Fruit fly (Drosophila melanogaster) whole organism, embryonic: ENCODE results near the gene CG17032.
A peak's percentile ranks its signal among the peaks of the same experiment; 100 is the strongest.

Experiments used
- B-H2 ChIP-seq: fragments of 200-800 bp; sonication (Bioruptor generic); optimal IDR thresholded peaks from 2 replicates; lab custom pipeline; 2018; ENCODE audit warnings: missing biosample characterization, mild to moderate bottlenecking, missing genetic modification characterization
- CG10209 ChIP-seq: fragments of 200-800 bp; sonication (Bioruptor generic); optimal IDR thresholded peaks from 3 replicates; lab custom pipeline; 2017; ENCODE audit warnings: missing biosample characterization, mild to moderate bottlenecking, missing genetic modification characterization, missing genetic modification reagents
- CG10321 ChIP-seq: fragments of 200-800 bp; sonication (Bioruptor generic); IDR thresholded peaks from 2 replicates; pipeline ENCODE4 v1.3.6; 2022; ENCODE audit warnings: missing biosample characterization, missing genetic modification characterization
- CG12236 ChIP-seq: fragments of 200-800 bp; sonication (Bioruptor generic); optimal IDR thresholded peaks from 2 replicates; lab custom pipeline; 2016; ENCODE audit warnings: missing biosample characterization, missing genetic modification characterization
- CG13287 ChIP-seq: fragments of 200-800 bp; sonication (Bioruptor generic); IDR thresholded peaks from 2 replicates; pipeline ENCODE4 v1.3.6; 2022; ENCODE audit warnings: missing biosample characterization, missing genetic modification characterization; ENCODE audit not compliant: partially characterized antibody
- CG13296 ChIP-seq: fragments of 200-800 bp; sonication (Bioruptor generic); optimal IDR thresholded peaks from 3 replicates; lab custom pipeline; 2018; ENCODE audit warnings: missing biosample characterization, mild to moderate bottlenecking, missing genetic modification characterization
- CG14014 ChIP-seq: fragments of 200-800 bp; sonication (Bioruptor generic); IDR thresholded peaks from 2 replicates; pipeline ENCODE4 v1.3.6; 2022; ENCODE audit warnings: missing biosample characterization, missing genetic modification characterization
- CG17612 ChIP-seq: fragments of 200-800 bp; sonication (Bioruptor generic); IDR thresholded peaks from 2 replicates; pipeline ENCODE4 v1.3.6; 2022; ENCODE audit warnings: missing biosample characterization, missing genetic modification characterization
- CG1832 ChIP-seq: fragments of 200-800 bp; sonication (Bioruptor generic); optimal IDR thresholded peaks from 2 replicates; lab custom pipeline; 2017; ENCODE audit warnings: missing biosample characterization, mild to moderate bottlenecking, missing genetic modification characterization, inconsistent platforms
- CG2120 ChIP-seq: fragments of 200-800 bp; sonication (Bioruptor generic); optimal IDR thresholded peaks from 3 replicates; lab custom pipeline; 2016; ENCODE audit warnings: missing biosample characterization, missing genetic modification characterization
- CG3065 ChIP-seq: fragments of 200-800 bp; sonication (Bioruptor generic); optimal IDR thresholded peaks from 2 replicates; lab custom pipeline; 2016; ENCODE audit warnings: missing biosample characterization, missing genetic modification characterization
- CG3847 ChIP-seq: fragments of 200-800 bp; sonication (Bioruptor generic); IDR thresholded peaks from 2 replicates; pipeline ENCODE4 v1.3.6; 2022; ENCODE audit warnings: missing biosample characterization, missing genetic modification characterization
- CG6683 ChIP-seq: fragments of 200-800 bp; sonication (Bioruptor generic); optimal IDR thresholded peaks from 2 replicates; lab custom pipeline; 2017; ENCODE audit warnings: missing biosample characterization, mild to moderate bottlenecking, missing genetic modification characterization, missing genetic modification reagents
- CG7372 ChIP-seq: fragments of 200-800 bp; sonication (Bioruptor generic); IDR thresholded peaks from 2 replicates; pipeline ENCODE4 v1.3.6; 2022; ENCODE audit warnings: missing biosample characterization, missing genetic modification characterization
- CTCF ChIP-seq: fragments of 200-800 bp; sonication (Bioruptor generic); optimal IDR thresholded peaks from 2 replicates; lab custom pipeline; 2017; ENCODE audit warnings: missing biosample characterization, mild to moderate bottlenecking, missing genetic modification characterization, moderate library complexity
- Doc2 ChIP-seq: fragments of 200-800 bp; sonication (Bioruptor generic); IDR thresholded peaks from 2 replicates; pipeline ENCODE4 v1.3.6; 2022; ENCODE audit warnings: missing biosample characterization, missing genetic modification characterization
- H2.0 ChIP-seq: fragments of 200-800 bp; sonication (Bioruptor generic); IDR thresholded peaks from 2 replicates; pipeline ENCODE4 v1.3.6; 2022; ENCODE audit warnings: missing biosample characterization, missing genetic modification characterization
- HHEX ChIP-seq: fragments of 200-800 bp; sonication (Bioruptor generic); optimal IDR thresholded peaks from 3 replicates; lab custom pipeline; 2017; ENCODE audit warnings: missing biosample characterization, mild to moderate bottlenecking, missing genetic modification characterization, missing genetic modification reagents
- HLH54F ChIP-seq: fragments of 200-800 bp; sonication (Bioruptor generic); optimal IDR thresholded peaks from 3 replicates; lab custom pipeline; 2016; ENCODE audit warnings: missing biosample characterization, missing genetic modification characterization
- HmgZ ChIP-seq: fragments of 200-800 bp; sonication (Bioruptor generic); optimal IDR thresholded peaks from 2 replicates; lab custom pipeline; 2018; ENCODE audit warnings: missing biosample characterization, mild to moderate bottlenecking, missing genetic modification characterization
- Hmr ChIP-seq: fragments of 200-800 bp; sonication (Bioruptor generic); optimal IDR thresholded peaks from 3 replicates; lab custom pipeline; 2017; ENCODE audit warnings: mild to moderate bottlenecking, missing biosample characterization, missing genetic modification reagents, missing genetic modification characterization
- Hr78 ChIP-seq, 2 experiments: fragments of 200-800 bp in 1 of 2; fragments of >200 bp in 1 of 2; sonication (Bioruptor generic) in 1 of 2; optimal IDR thresholded peaks; 2 replicates each; lab custom pipeline; 2017 to 2019; ENCODE audit warnings: missing biosample characterization in 2 of 2, missing genetic modification characterization in 2 of 2, mild to moderate bottlenecking in 1 of 2, moderate library complexity in 1 of 2
- MBD-R2 ChIP-seq: fragments of 200-800 bp; sonication (Bioruptor generic); IDR thresholded peaks from 2 replicates; pipeline ENCODE4 v1.3.6; 2022; ENCODE audit warnings: missing biosample characterization, missing genetic modification characterization
- NK7.1 ChIP-seq: fragments of 200-800 bp; sonication (Bioruptor generic); optimal IDR thresholded peaks from 3 replicates; lab custom pipeline; 2016; ENCODE audit warnings: missing biosample characterization, missing genetic modification characterization
- Nf-YA ChIP-seq: fragments of 200-800 bp; sonication (Bioruptor generic); IDR thresholded peaks from 2 replicates; pipeline ENCODE4 v1.3.6; 2022; ENCODE audit warnings: missing biosample characterization, missing genetic modification characterization
- Oli ChIP-seq: fragments of 200-800 bp; sonication (Bioruptor generic); optimal IDR thresholded peaks from 2 replicates; lab custom pipeline; 2018; ENCODE audit warnings: missing biosample characterization, mild to moderate bottlenecking, missing genetic modification characterization, moderate library complexity
- Pdp1 ChIP-seq, 2 experiments: fragments of 200-800 bp; sonication (Bioruptor generic); optimal IDR thresholded peaks; 3 replicates each; lab custom pipeline; 2016; ENCODE audit warnings: missing biosample characterization in 2 of 2, missing genetic modification characterization in 2 of 2, mild to moderate bottlenecking in 1 of 2, moderate library complexity in 1 of 2
- Sry-δ ChIP-seq: fragments of 200-800 bp; sonication (Bioruptor generic); optimal IDR thresholded peaks from 2 replicates; lab custom pipeline; 2016; ENCODE audit warnings: missing biosample characterization, missing genetic modification characterization
- bbx ChIP-seq: fragments of 200-800 bp; sonication (Bioruptor generic); IDR thresholded peaks from 2 replicates; pipeline ENCODE4 v1.3.6; 2022; ENCODE audit warnings: missing biosample characterization, missing genetic modification characterization; ENCODE audit not compliant: partially characterized antibody
- crc ChIP-seq: fragments of 200-800 bp; sonication (Bioruptor generic); optimal IDR thresholded peaks from 2 replicates; lab custom pipeline; 2016; ENCODE audit warnings: missing biosample characterization, missing genetic modification characterization
- disco-r ChIP-seq: fragments of 200-800 bp; sonication (Bioruptor generic); optimal IDR thresholded peaks from 2 replicates; lab custom pipeline; 2016; ENCODE audit warnings: missing biosample characterization, missing genetic modification characterization
- en ChIP-seq: fragments of 200-800 bp; sonication (Bioruptor generic); optimal IDR thresholded peaks from 2 replicates; lab custom pipeline; 2016; ENCODE audit warnings: missing biosample characterization, missing genetic modification characterization
- fd96Cb ChIP-seq: fragments of 200-800 bp; sonication (Bioruptor generic); optimal IDR thresholded peaks from 2 replicates; lab custom pipeline; 2018; ENCODE audit warnings: missing biosample characterization, mild to moderate bottlenecking, missing genetic modification characterization, moderate library complexity
- fu2 ChIP-seq: fragments of 200-800 bp; sonication (Bioruptor generic); optimal IDR thresholded peaks from 2 replicates; lab custom pipeline; 2016; ENCODE audit warnings: missing biosample characterization, missing genetic modification characterization
- gcm2 ChIP-seq: fragments of 200-800 bp; sonication (Bioruptor generic); optimal IDR thresholded peaks from 2 replicates; lab custom pipeline; 2016; ENCODE audit warnings: missing biosample characterization, missing genetic modification characterization
- ind ChIP-seq: fragments of 200-800 bp; sonication (Bioruptor generic); optimal IDR thresholded peaks from 3 replicates; lab custom pipeline; 2016; ENCODE audit warnings: missing biosample characterization, missing genetic modification characterization
- insv ChIP-seq, 2 experiments: fragments of 200-800 bp; sonication (Bioruptor generic); optimal IDR thresholded peaks; 3 replicates each; lab custom pipeline; 2016 to 2018; ENCODE audit warnings: missing biosample characterization in 2 of 2, missing genetic modification characterization in 2 of 2
- inv ChIP-seq: fragments of 200-800 bp; sonication (Bioruptor generic); IDR thresholded peaks from 2 replicates; pipeline ENCODE4 v1.3.6; 2022; ENCODE audit warnings: missing biosample characterization, missing genetic modification characterization; ENCODE audit not compliant: partially characterized antibody
- kah ChIP-seq: fragments of 200-800 bp; sonication (Bioruptor generic); optimal IDR thresholded peaks from 2 replicates; lab custom pipeline; 2018; ENCODE audit warnings: missing biosample characterization, mild to moderate bottlenecking, missing genetic modification characterization
- kni ChIP-seq: fragments of 200-800 bp; sonication (Bioruptor generic); optimal IDR thresholded peaks from 3 replicates; lab custom pipeline; 2017; ENCODE audit warnings: mild to moderate bottlenecking, missing biosample characterization, missing genetic modification reagents, missing genetic modification characterization
- mirr ChIP-seq: fragments of 200-800 bp; sonication (Bioruptor generic); optimal IDR thresholded peaks from 3 replicates; lab custom pipeline; 2018; ENCODE audit warnings: missing biosample characterization, mild to moderate bottlenecking, missing genetic modification characterization
- org-1 ChIP-seq: fragments of 200-800 bp; sonication (Bioruptor generic); optimal IDR thresholded peaks from 2 replicates; lab custom pipeline; 2017; ENCODE audit warnings: missing biosample characterization, missing genetic modification characterization
- phol ChIP-seq: fragments of 200-800 bp; sonication (Bioruptor generic); optimal IDR thresholded peaks from 3 replicates; lab custom pipeline; 2018; ENCODE audit warnings: missing biosample characterization, mild to moderate bottlenecking, missing genetic modification characterization, moderate library complexity
- row ChIP-seq: fragments of 200-800 bp; sonication (Bioruptor generic); IDR thresholded peaks from 3 replicates; pipeline ENCODE4 v1.3.6; 2022; ENCODE audit warnings: missing biosample characterization, missing genetic modification characterization
- schlank ChIP-seq: fragments of 200-800 bp; sonication (Bioruptor generic); optimal IDR thresholded peaks from 2 replicates; lab custom pipeline; 2018; ENCODE audit warnings: missing biosample characterization, mild to moderate bottlenecking, missing genetic modification characterization
- stc ChIP-seq: fragments of 200-800 bp; sonication (Bioruptor generic); IDR thresholded peaks from 2 replicates; pipeline ENCODE4 v1.3.6; 2022; ENCODE audit warnings: missing biosample characterization, missing genetic modification characterization
- sug ChIP-seq: fragments of 200-800 bp; optimal IDR thresholded peaks from 2 replicates; lab custom pipeline; 2019; ENCODE audit warnings: missing biosample characterization, mild to moderate bottlenecking, missing genetic modification characterization, moderate library complexity
- tap ChIP-seq: fragments of 200-800 bp; optimal IDR thresholded peaks from 3 replicates; lab custom pipeline; 2019; ENCODE audit warnings: missing biosample characterization, mild to moderate bottlenecking, missing genetic modification characterization, moderate library complexity
- zfh2 ChIP-seq: fragments of 200-800 bp; sonication (Bioruptor generic); optimal IDR thresholded peaks from 2 replicates; lab custom pipeline; 2016; ENCODE audit warnings: missing biosample characterization, missing genetic modification characterization

The CG17032 gene

dm6 chr3L:16004401-16005237 lies 46.0 kb downstream of the CG17032 start, which contains the start of the genes hzg and mRpS31 (continued):
- TF ChIP-seq B-H2 (GFP tag; lab: Kevin White, UChicago) (no peak), gcm2 (GFP tag; lab: Kevin White, UChicago) (no peak), disco-r (GFP tag; lab: Kevin White, UChicago) (no peak), schlank (no peak), CG13296 (GFP tag; lab: Kevin White, UChicago) (no peak), HmgZ (tag; lab: Kevin White, UChicago) (peak; percentile 47), fu2 (peak; percentile 32), row (peak; percentile 88), HHEX (GFP tag; lab: Kevin White, UChicago) (no peak), CG10209 (peak; percentile 34), Nf-YA (GFP tag; lab: Robert Waterston, UW) (0 out of 2 replicates have a peak, but pooled peaks have one; percentile 7), sug (tag; lab: Kevin White, UChicago) (peak; percentile 67), bbx (0 out of 2 replicates have a peak, but pooled peaks have one; percentile 12), CG17612 (GFP tag; lab: Robert Waterston, UW) (no peak), CG10321 (GFP tag; lab: Robert Waterston, UW) (no peak), CTCF (no peak), CG6683 (GFP tag; lab: Kevin White, UChicago) (no peak), CG7372 (peak; percentile 66; the same call in 1 of the 2 replicates), ind (GFP tag; lab: Kevin White, UChicago) (peak; percentile 64), mirr (GFP tag; lab: Kevin White, UChicago) (no peak), Hr78 (GFP tag; optimal IDR thresholded peaks at IDR 0.05; lab: Kevin White, UChicago) (no peak), Doc2 (GFP tag; lab: Robert Waterston, UW) (no peak), inv (GFP tag; lab: Robert Waterston, UW) (no peak), kni (GFP tag; lab: Kevin White, UChicago) (no peak), en (no peak), phol (peak; percentile 73), fd96Cb (tag; lab: Kevin White, UChicago) (peak; percentile 45), insv (GFP tag; optimal IDR thresholded peaks at IDR 0.05; lab: Kevin White, UChicago) (peak in 1 of 2 experiments; percentile 1), Hmr (GFP tag; lab: Kevin White, UChicago) (peak; percentile 64), CG14014 (no peak), H2.0 (GFP tag; lab: Robert Waterston, UW) (peak; percentile 43; the same call in 1 of the 2 replicates), kah (GFP tag; lab: Kevin White, UChicago) (no peak), CG13287 (peak; percentile 15; the same call in 1 of the 2 replicates), NK7.1 (GFP tag; lab: Kevin White, UChicago) (no peak), org-1 (GFP tag; lab: Kevin White, UChicago) (no peak), Sry-δ (GFP tag; lab: Kevin White, UChicago) (peak; percentile 42), Oli (tag; lab: Kevin White, UChicago) (peak; percentile 1), CG12236 (GFP tag; lab: Kevin White, UChicago) (no peak), CG3847 (GFP tag; lab: Robert Waterston, UW) (peak; percentile 61), tap (tag; lab: Kevin White, UChicago) (peak; percentile 22), zfh2 (GFP tag; lab: Kevin White, UChicago) (peak; percentile 60), CG2120 (GFP tag; lab: Kevin White, UChicago) (peak; percentile 80), MBD-R2 (peak; percentile 49; the same call in 1 of the 2 replicates), Pdp1 (GFP tag; optimal IDR thresholded peaks at IDR 0.05; lab: Kevin White, UChicago) (peak; percentile 42 to 55), HLH54F (GFP tag; lab: Kevin White, UChicago) (peak; percentile 45), CG3065 (no peak), CG1832 (no peak), crc (GFP tag; lab: Kevin White, UChicago) (peak; percentile 49), stc (no peak)
